Fruit fly (Drosophila melanogaster) whole organism, embryonic: ENCODE data around the gene CG42591.

Source experiments
- Atf6 ChIP-seq: fragments of 200-800 bp; sonication (Bioruptor generic); IDR thresholded peaks from 2 replicates; pipeline ENCODE4 v1.3.6; 2022; ENCODE audit warnings: missing biosample characterization, missing genetic modification characterization
- CG12104 ChIP-seq: fragments of 200-800 bp; sonication (Bioruptor generic); optimal IDR thresholded peaks from 3 replicates; lab custom pipeline; 2016; ENCODE audit warnings: missing biosample characterization, missing genetic modification characterization
- CG12155 ChIP-seq: fragments of 200-800 bp; sonication (Bioruptor generic); optimal IDR thresholded peaks from 3 replicates; lab custom pipeline; 2016; ENCODE audit warnings: missing biosample characterization, missing genetic modification characterization
- CG12299 ChIP-seq: fragments of 200-800 bp; sonication (Bioruptor generic); optimal IDR thresholded peaks from 2 replicates; lab custom pipeline; 2018; ENCODE audit warnings: missing biosample characterization, mild to moderate bottlenecking, missing genetic modification characterization
- CG13287 ChIP-seq: fragments of 200-800 bp; sonication (Bioruptor generic); IDR thresholded peaks from 2 replicates; pipeline ENCODE4 v1.3.6; 2022; ENCODE audit warnings: missing biosample characterization, missing genetic modification characterization; ENCODE audit not compliant: partially characterized antibody
- CG13296 ChIP-seq: fragments of 200-800 bp; sonication (Bioruptor generic); optimal IDR thresholded peaks from 3 replicates; lab custom pipeline; 2018; ENCODE audit warnings: missing biosample characterization, mild to moderate bottlenecking, missing genetic modification characterization
- CG13624 ChIP-seq: fragments of 200-800 bp; sonication (Bioruptor generic); optimal IDR thresholded peaks from 2 replicates; lab custom pipeline; 2016; ENCODE audit warnings: missing biosample characterization, missing genetic modification characterization
- CG14014 ChIP-seq: fragments of 200-800 bp; sonication (Bioruptor generic); IDR thresholded peaks from 2 replicates; pipeline ENCODE4 v1.3.6; 2022; ENCODE audit warnings: missing biosample characterization, missing genetic modification characterization
- CG1602 ChIP-seq: fragments of 200-800 bp; sonication (Bioruptor generic); optimal IDR thresholded peaks from 3 replicates; lab custom pipeline; 2016; ENCODE audit warnings: missing biosample characterization, missing genetic modification characterization
- CG17359 ChIP-seq: fragments of 200-800 bp; sonication (Bioruptor generic); optimal IDR thresholded peaks from 3 replicates; lab custom pipeline; 2018; ENCODE audit warnings: missing biosample characterization, mild to moderate bottlenecking, missing genetic modification characterization, moderate library complexity
- CG2120 ChIP-seq: fragments of 200-800 bp; sonication (Bioruptor generic); optimal IDR thresholded peaks from 3 replicates; lab custom pipeline; 2016; ENCODE audit warnings: missing biosample characterization, missing genetic modification characterization
- CG2875 ChIP-seq: fragments of 200-800 bp; sonication (Bioruptor generic); optimal IDR thresholded peaks from 2 replicates; lab custom pipeline; 2017; ENCODE audit warnings: missing biosample characterization, mild to moderate bottlenecking, missing genetic modification characterization, missing genetic modification reagents
- CG30431 ChIP-seq: fragments of 200-800 bp; sonication (Bioruptor generic); optimal IDR thresholded peaks from 2 replicates; lab custom pipeline; 2017; ENCODE audit warnings: missing biosample characterization, missing genetic modification characterization
- CG4328 ChIP-seq: fragments of 200-800 bp; sonication (Bioruptor generic); optimal IDR thresholded peaks from 3 replicates; lab custom pipeline; 2017; ENCODE audit warnings: missing biosample characterization, missing genetic modification reagents, missing genetic modification characterization
- CG4360 ChIP-seq: fragments of 200-800 bp; sonication (Bioruptor generic); IDR thresholded peaks from 2 replicates; pipeline ENCODE4 v1.3.6; 2022; ENCODE audit warnings: missing biosample characterization, missing genetic modification characterization
- CG4730 ChIP-seq: fragments of 200-800 bp; sonication (Bioruptor generic); IDR thresholded peaks from 2 replicates; pipeline ENCODE4 v1.3.6; 2022; ENCODE audit warnings: missing biosample characterization, missing genetic modification characterization
- CG4854 ChIP-seq: fragments of 200-800 bp; sonication (Bioruptor generic); optimal IDR thresholded peaks from 2 replicates; lab custom pipeline; 2016; ENCODE audit warnings: missing biosample characterization, missing genetic modification characterization, inconsistent platforms
- CG8281 ChIP-seq: fragments of 200-800 bp; sonication (Bioruptor generic); optimal IDR thresholded peaks from 2 replicates; lab custom pipeline; 2018; ENCODE audit warnings: missing biosample characterization, mild to moderate bottlenecking, missing genetic modification characterization, moderate library complexity
- CG9609 ChIP-seq: fragments of 200-800 bp; sonication (Bioruptor generic); optimal IDR thresholded peaks from 3 replicates; lab custom pipeline; 2016; ENCODE audit warnings: missing biosample characterization, missing genetic modification characterization
- CG9797 ChIP-seq: fragments of 200-800 bp; sonication (Bioruptor generic); optimal IDR thresholded peaks from 3 replicates; lab custom pipeline; 2018; ENCODE audit warnings: missing biosample characterization, mild to moderate bottlenecking, missing genetic modification characterization
- CHES-1-like ChIP-seq: fragments of 200-800 bp; sonication (Bioruptor generic); optimal IDR thresholded peaks from 2 replicates; lab custom pipeline; 2016; ENCODE audit warnings: missing biosample characterization, missing genetic modification characterization
- CrebB ChIP-seq: fragments of 200-800 bp; sonication (Bioruptor generic); optimal IDR thresholded peaks from 3 replicates; lab custom pipeline; 2018; ENCODE audit warnings: missing biosample characterization, mild to moderate bottlenecking, missing genetic modification characterization
- Deaf1 ChIP-seq: fragments of 200-800 bp; optimal IDR thresholded peaks from 3 replicates; lab custom pipeline; 2019; ENCODE audit warnings: missing biosample characterization, mild to moderate bottlenecking, missing genetic modification characterization, moderate library complexity
- Fer3 ChIP-seq: fragments of 200-800 bp; sonication (Bioruptor generic); optimal IDR thresholded peaks from 2 replicates; lab custom pipeline; 2018; ENCODE audit warnings: missing biosample characterization, mild to moderate bottlenecking, missing genetic modification characterization, moderate library complexity
- HHEX ChIP-seq: fragments of 200-800 bp; sonication (Bioruptor generic); optimal IDR thresholded peaks from 3 replicates; lab custom pipeline; 2017; ENCODE audit warnings: missing biosample characterization, mild to moderate bottlenecking, missing genetic modification characterization, missing genetic modification reagents
- Meics ChIP-seq: fragments of 200-800 bp; sonication (Bioruptor generic); optimal IDR thresholded peaks from 2 replicates; lab custom pipeline; 2017; ENCODE audit warnings: missing biosample characterization, mild to moderate bottlenecking, missing genetic modification characterization
- Mrtf ChIP-seq: fragments of 200-800 bp; sonication (Bioruptor generic); IDR thresholded peaks from 3 replicates; pipeline ENCODE4 v1.3.6; 2022; ENCODE audit warnings: missing biosample characterization, missing genetic modification characterization
- NFAT ChIP-seq: fragments of 200-800 bp; sonication (Bioruptor generic); IDR thresholded peaks from 2 replicates; pipeline ENCODE4 v1.3.6; 2022; ENCODE audit warnings: missing biosample characterization, missing genetic modification characterization
- Six4 ChIP-seq: fragments of 200-800 bp; sonication (Bioruptor generic); optimal IDR thresholded peaks from 2 replicates; lab custom pipeline; 2016; ENCODE audit warnings: missing biosample characterization, missing genetic modification characterization
- Tbp ChIP-seq: fragments of >200 bp; optimal IDR thresholded peaks from 2 replicates; lab custom pipeline; 2018; ENCODE audit warnings: missing biosample characterization, missing genetic modification characterization
- Vsx1 ChIP-seq: fragments of 200-800 bp; sonication (Bioruptor generic); optimal IDR thresholded peaks from 2 replicates; lab custom pipeline; 2017; ENCODE audit warnings: missing biosample characterization, mild to moderate bottlenecking, missing genetic modification characterization, missing genetic modification reagents
- Xrp1 ChIP-seq: fragments of 200-800 bp; sonication (Bioruptor generic); IDR thresholded peaks from 2 replicates; pipeline ENCODE4 v1.3.6; 2022; ENCODE audit warnings: missing biosample characterization, missing genetic modification characterization
- ac ChIP-seq: fragments of 200-800 bp; sonication (Bioruptor generic); optimal IDR thresholded peaks from 3 replicates; lab custom pipeline; 2017; ENCODE audit warnings: missing biosample characterization, mild to moderate bottlenecking, missing genetic modification characterization
- ci ChIP-seq: fragments of 200-800 bp; sonication (Bioruptor generic); IDR thresholded peaks from 3 replicates; pipeline ENCODE4 v1.3.6; 2022; ENCODE audit warnings: missing biosample characterization, missing genetic modification characterization
- danr ChIP-seq: fragments of 200-800 bp; sonication (Bioruptor generic); IDR thresholded peaks from 2 replicates; pipeline ENCODE4 v1.3.6; 2022; ENCODE audit warnings: missing biosample characterization, missing genetic modification characterization
- disco-r ChIP-seq: fragments of 200-800 bp; sonication (Bioruptor generic); optimal IDR thresholded peaks from 2 replicates; lab custom pipeline; 2016; ENCODE audit warnings: missing biosample characterization, missing genetic modification characterization
- dm ChIP-seq: fragments of 200-800 bp; sonication (Bioruptor generic); optimal IDR thresholded peaks from 3 replicates; lab custom pipeline; 2016; ENCODE audit warnings: missing biosample characterization, missing genetic modification characterization
- dpn ChIP-seq, 2 experiments: fragments of 200-800 bp; sonication (Bioruptor generic); optimal IDR thresholded peaks; 3 replicates each; lab custom pipeline; 2016; ENCODE audit warnings: missing biosample characterization in 2 of 2, missing genetic modification characterization in 2 of 2
- hth ChIP-seq: fragments of >200 bp; optimal IDR thresholded peaks from 2 replicates; lab custom pipeline; 2017; ENCODE audit warnings: inconsistent platforms
- ken ChIP-seq: fragments of 200-800 bp; sonication (Bioruptor generic); IDR thresholded peaks from 3 replicates; pipeline ENCODE4 v1.3.6; 2022; ENCODE audit warnings: missing biosample characterization, missing genetic modification characterization
- nau ChIP-seq: fragments of 200-800 bp; sonication (Bioruptor generic); optimal IDR thresholded peaks from 3 replicates; lab custom pipeline; 2017; ENCODE audit warnings: missing biosample characterization, mild to moderate bottlenecking, missing genetic modification characterization, missing genetic modification reagents
- prd ChIP-seq, 3 experiments: fragments of >200 bp in 2 of 3; fragments of 200-800 bp in 1 of 3; sonication (Bioruptor generic) in 1 of 3; optimal IDR thresholded peaks in 2 of 3; IDR thresholded peaks in 1 of 3; 2 replicates in 2 of 3; 3 replicates in 1 of 3; pipeline versions ENCODE4 v1.3.6 to Lab custom; 2017 to 2022; ENCODE audit warnings: missing biosample characterization in 1 of 3, missing genetic modification characterization in 1 of 3
- ranshi ChIP-seq: fragments of 200-800 bp; sonication (Bioruptor generic); IDR thresholded peaks from 2 replicates; pipeline ENCODE4 v1.3.6; 2022; ENCODE audit warnings: missing biosample characterization, missing genetic modification characterization
- rib ChIP-seq: fragments of 200-800 bp; sonication (Bioruptor generic); IDR thresholded peaks from 2 replicates; pipeline ENCODE4 v1.3.6; 2022; ENCODE audit warnings: missing biosample characterization, missing genetic modification characterization
- seq ChIP-seq: fragments of 200-800 bp; sonication (Bioruptor generic); IDR thresholded peaks from 2 replicates; pipeline ENCODE4 v1.3.6; 2022; ENCODE audit warnings: missing biosample characterization, missing genetic modification characterization
- stc ChIP-seq: fragments of 200-800 bp; sonication (Bioruptor generic); IDR thresholded peaks from 2 replicates; pipeline ENCODE4 v1.3.6; 2022; ENCODE audit warnings: missing biosample characterization, missing genetic modification characterization
- tll ChIP-seq, 2 experiments: fragments of 200-800 bp in 1 of 2; fragments of >200 bp in 1 of 2; sonication (Bioruptor generic) in 1 of 2; optimal IDR thresholded peaks; 2 replicates each; lab custom pipeline; 2017 to 2019; ENCODE audit warnings: missing biosample characterization in 2 of 2, missing genetic modification characterization in 2 of 2, mild to moderate bottlenecking in 1 of 2, moderate library complexity in 1 of 2
- trem ChIP-seq: fragments of 200-800 bp; optimal IDR thresholded peaks from 3 replicates; lab custom pipeline; 2019; ENCODE audit warnings: missing biosample characterization, mild to moderate bottlenecking, missing genetic modification characterization, moderate library complexity
- tup ChIP-seq: fragments of 200-800 bp; sonication (Bioruptor generic); optimal IDR thresholded peaks from 2 replicates; lab custom pipeline; 2016; ENCODE audit warnings: missing biosample characterization, mild to moderate bottlenecking, missing genetic modification characterization, moderate library complexity

The CG42591 gene

DNA sequence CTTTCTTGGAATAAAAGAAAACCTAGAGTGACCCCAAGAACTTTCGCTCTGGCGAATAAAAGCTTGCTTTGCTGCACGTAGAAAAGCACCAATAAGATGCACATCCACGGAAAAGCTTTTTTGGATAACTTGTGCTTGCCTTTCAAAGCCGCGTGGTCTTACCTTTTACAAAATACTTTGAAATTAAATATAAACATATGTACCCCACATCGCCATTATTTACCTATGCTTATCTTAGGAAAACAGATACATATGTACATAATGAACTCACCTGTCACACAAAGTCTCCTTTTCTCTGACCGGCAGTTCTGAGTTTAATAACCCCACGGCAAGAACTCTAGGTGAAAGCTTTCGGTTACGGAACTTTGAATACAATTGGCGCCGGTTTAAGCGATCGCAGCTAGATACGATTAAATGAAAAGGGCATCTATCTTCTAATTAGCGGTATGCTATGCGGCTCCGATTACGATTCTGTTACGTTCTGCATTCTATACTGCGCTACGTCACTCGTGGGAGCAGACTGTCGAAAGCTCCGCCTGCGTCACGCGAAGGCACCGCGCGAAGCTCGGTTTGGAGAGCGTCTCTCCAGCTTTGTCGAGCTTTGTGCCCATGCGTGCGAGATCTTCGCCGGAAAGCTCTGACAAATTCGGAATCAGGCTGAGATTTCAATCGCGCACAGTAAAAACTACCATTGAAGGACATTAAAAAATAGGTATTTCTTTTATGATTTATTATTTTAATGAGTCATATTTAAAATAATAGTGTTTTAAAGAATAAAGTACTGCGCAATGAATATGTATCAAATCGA is 11.4 kb downstream of the CG42591 start, which contains the start of gene bip1 (continued):
- TF ChIP-seq CG4328 (GFP tag; lab: Kevin White, UChicago) (peak; percentile 35), ranshi (no peak), CrebB (peak; percentile 30), Vsx1 (GFP tag; lab: Kevin White, UChicago) (peak; percentile 57), rib (no peak), CG14014 (GFP tag; lab: Robert Waterston, UW) (peak; percentile 15; the same call in 1 of the 2 replicates), CG1602 (GFP tag; lab: Kevin White, UChicago) (no peak), CG9797 (GFP tag; lab: Kevin White, UChicago) (no peak), CG17359 (tag; lab: Kevin White, UChicago) (peak; percentile 44), Fer3 (tag; lab: Kevin White, UChicago) (peak; percentile 19), Meics (GFP tag; lab: Kevin White, UChicago) (peak; percentile 28), Atf6 (GFP tag; lab: Robert Waterston, UW) (0 out of 2 replicates have a peak, but pooled peaks have one; percentile 29), Mrtf (no peak), stc (GFP tag; lab: Robert Waterston, UW) (no peak), CG13287 (peak; percentile 37; the same call in 1 of the 2 replicates), NFAT (no peak), CG4360 (no peak), CG12155 (GFP tag; lab: Kevin White, UChicago) (no peak), tll (GFP tag; optimal IDR thresholded peaks at IDR 0.05; lab: Kevin White, UChicago) (no peak), seq (no peak; the same call in 1 of the 2 replicates), disco-r (GFP tag; lab: Kevin White, UChicago) (no peak), CG13624 (no peak), CG12299 (tag; lab: Kevin White, UChicago) (peak; percentile 48), CHES-1-like (GFP tag; lab: Kevin White, UChicago) (no peak), ci (GFP tag; lab: Robert Waterston, UW) (0 out of 3 replicates have a peak, but pooled peaks have one; percentile 4), ac (GFP tag; lab: Kevin White, UChicago) (no peak), CG4730 (GFP tag; lab: Robert Waterston, UW) (no peak), Six4 (GFP tag; lab: Kevin White, UChicago) (no peak), Deaf1 (tag; lab: Kevin White, UChicago) (peak; percentile 35), dm (GFP tag; lab: Kevin White, UChicago) (no peak), nau (peak; percentile 24), Tbp (GFP tag; lab: Kevin White, UChicago) (no peak), CG9609 (GFP tag; lab: Kevin White, UChicago) (no peak), CG8281 (tag; lab: Kevin White, UChicago) (no peak), danr (GFP tag; lab: Robert Waterston, UW) (no peak), HHEX (GFP tag; lab: Kevin White, UChicago) (peak; percentile 32), CG12104 (no peak), tup (no peak), ken (GFP tag; lab: Robert Waterston, UW) (no peak), hth (lab: Kevin White, UChicago) (no peak), prd (optimal IDR thresholded peaks at IDR 0.05; lab: Kevin White, UChicago) (no peak), prd (GFP tag; IDR thresholded peaks at IDR 0.05; lab: Robert Waterston, UW) (no peak), CG2875 (GFP tag; lab: Kevin White, UChicago) (peak; percentile 56), CG13296 (GFP tag; lab: Kevin White, UChicago) (peak; percentile 20), CG30431 (GFP tag; lab: Kevin White, UChicago) (no peak), Xrp1 (peak; percentile 39; the same call in 1 of the 2 replicates), CG2120 (no peak), trem (tag; lab: Kevin White, UChicago) (no peak), dpn (GFP tag; optimal IDR thresholded peaks at IDR 0.05; lab: Kevin White, UChicago) (no peak), CG4854 (GFP tag; lab: Kevin White, UChicago) (no peak)
